Worm (Caenorhabditis elegans) whole organism, L1 larva: ENCODE data around the gene cutl-1.
"Not testable (repeated sequence)": the region's sequence is repeated elsewhere in the genome, so short reads cannot be mapped to it uniquely, and the experiment has no call there.

Source experiments
- irx-1 ChIP-seq: sonication (generic microtip); optimal IDR thresholded peaks from 2 replicates; lab custom pipeline; 2016; ENCODE audit warnings: missing genetic modification characterization, missing compliant biosample characterization
- mab-9 ChIP-seq: fragments of 200-800 bp; sonication (Bioruptor generic); IDR thresholded peaks from 2 replicates; pipeline ENCODE4 v1.3.6; 2022; ENCODE audit warnings: missing genetic modification reagents, missing genetic modification characterization, missing compliant biosample characterization
- mdl-1 ChIP-seq, 2 experiments: fragments of 150-350 bp; optimal IDR thresholded peaks; 2 replicates each; lab custom pipeline; 2014 to 2017; ENCODE audit warnings: missing biosample characterization in 2 of 2, missing genetic modification characterization in 2 of 2, inconsistent platforms in 1 of 2
- mef-2 ChIP-seq: fragments of 150-350 bp; optimal IDR thresholded peaks from 2 replicates; lab custom pipeline; 2014; ENCODE audit warnings: missing biosample characterization, missing genetic modification characterization
- nhr-11 ChIP-seq: fragments of 150-350 bp; optimal IDR thresholded peaks from 2 replicates; lab custom pipeline; 2014; ENCODE audit warnings: missing biosample characterization, missing genetic modification characterization
- rnt-1 ChIP-seq: sonication (generic microtip); optimal IDR thresholded peaks from 2 replicates; lab custom pipeline; 2016; ENCODE audit warnings: mild to moderate bottlenecking, missing genetic modification characterization, moderate library complexity, missing compliant biosample characterization
- skn-1 ChIP-seq: fragments of 150-350 bp; optimal IDR thresholded peaks from 2 replicates; lab custom pipeline; 2014; ENCODE audit warnings: missing biosample characterization, missing genetic modification characterization
- tbx-2 ChIP-seq: sonication (generic microtip); optimal IDR thresholded peaks from 2 replicates; lab custom pipeline; 2016; ENCODE audit warnings: missing genetic modification characterization, missing compliant biosample characterization
- unc-98 ChIP-seq: fragments of 200-800 bp; sonication (Bioruptor generic); IDR thresholded peaks from 2 replicates; pipeline ENCODE4 v1.3.6; 2022; ENCODE audit warnings: missing genetic modification characterization, missing compliant biosample characterization
- ztf-11 ChIP-seq, 2 experiments: sonication (generic microtip); optimal IDR thresholded peaks; 2 replicates each; lab custom pipeline; 2016 to 2017; ENCODE audit warnings: missing genetic modification characterization in 2 of 2, missing biosample characterization in 1 of 2, missing compliant biosample characterization in 1 of 2
- ztf-4 ChIP-seq: fragments of 150-350 bp; optimal IDR thresholded peaks from 2 replicates; lab custom pipeline; 2014; ENCODE audit warnings: missing biosample characterization, missing genetic modification characterization

- not testable (repeated sequence) for TF ChIP-seq irx-1 (tag; lab: Kevin White, UChicago); rnt-1; mab-9 (GFP tag; lab: Robert Waterston, UW); mef-2 (tag; lab: Kevin White, UChicago); ztf-4 (tag; lab: Kevin White, UChicago); unc-98 (GFP tag; lab: Robert Waterston, UW); ztf-11 (tag; optimal IDR thresholded peaks at IDR 0.05; lab: Kevin White, UChicago); skn-1 (tag; lab: Kevin White, UChicago); mdl-1 (tag; optimal IDR thresholded peaks at IDR 0.05; lab: Kevin White, UChicago); nhr-11 (tag; lab: Kevin White, UChicago); tbx-2 (tag; lab: Kevin White, UChicago)
Observed at ce11 chrV:13443535-13443934, 37.6 kb upstream of the cutl-1 start, which contains the start of gene Y2H9A.6.
